Fruit fly (Drosophila melanogaster) whole organism, embryonic: ENCODE data around the gene nst.

Source experiments
- Atf6 ChIP-seq: fragments of 200-800 bp; sonication (Bioruptor generic); IDR thresholded peaks from 2 replicates; pipeline ENCODE4 v1.3.6; 2022; ENCODE audit warnings: missing biosample characterization, missing genetic modification characterization
- CG10147 ChIP-seq: fragments of 200-800 bp; sonication (Bioruptor generic); optimal IDR thresholded peaks from 2 replicates; lab custom pipeline; 2019; ENCODE audit warnings: missing biosample characterization, mild to moderate bottlenecking, missing genetic modification characterization, moderate library complexity
- CG10209 ChIP-seq: fragments of 200-800 bp; sonication (Bioruptor generic); optimal IDR thresholded peaks from 3 replicates; lab custom pipeline; 2017; ENCODE audit warnings: missing biosample characterization, mild to moderate bottlenecking, missing genetic modification characterization, missing genetic modification reagents
- CG10543 ChIP-seq: fragments of 200-800 bp; sonication (Bioruptor generic); optimal IDR thresholded peaks from 3 replicates; lab custom pipeline; 2017; ENCODE audit warnings: missing biosample characterization, mild to moderate bottlenecking, missing genetic modification characterization, moderate library complexity
- CG10654 ChIP-seq: fragments of 200-800 bp; sonication (Bioruptor generic); optimal IDR thresholded peaks from 2 replicates; lab custom pipeline; 2016; ENCODE audit warnings: missing biosample characterization, missing genetic modification characterization
- CG11696 ChIP-seq: fragments of 200-800 bp; sonication (Bioruptor generic); IDR thresholded peaks from 2 replicates; pipeline ENCODE4 v1.3.6; 2022; ENCODE audit warnings: missing biosample characterization, missing genetic modification characterization
- CG15073 ChIP-seq: fragments of 200-800 bp; sonication (Bioruptor generic); optimal IDR thresholded peaks from 2 replicates; lab custom pipeline; 2016; ENCODE audit warnings: missing biosample characterization, missing genetic modification characterization
- CG1529 ChIP-seq: fragments of 200-800 bp; sonication (Bioruptor generic); optimal IDR thresholded peaks from 3 replicates; lab custom pipeline; 2018; ENCODE audit warnings: missing biosample characterization, missing genetic modification characterization
- CG15479 ChIP-seq: fragments of 200-800 bp; sonication (Bioruptor generic); optimal IDR thresholded peaks from 3 replicates; lab custom pipeline; 2019; ENCODE audit warnings: missing biosample characterization, mild to moderate bottlenecking, missing genetic modification characterization, moderate library complexity
- CG18262 ChIP-seq: fragments of 200-800 bp; optimal IDR thresholded peaks from 3 replicates; lab custom pipeline; 2019; ENCODE audit warnings: missing biosample characterization, mild to moderate bottlenecking, missing genetic modification characterization, moderate library complexity
- CG18476 ChIP-seq: fragments of 200-800 bp; sonication (Bioruptor generic); optimal IDR thresholded peaks from 2 replicates; lab custom pipeline; 2016; ENCODE audit warnings: missing biosample characterization, mild to moderate bottlenecking, missing genetic modification characterization
- CG18764 ChIP-seq: fragments of 200-800 bp; sonication (Bioruptor generic); optimal IDR thresholded peaks from 3 replicates; lab custom pipeline; 2016; ENCODE audit warnings: missing biosample characterization, missing genetic modification characterization
- CG2120 ChIP-seq: fragments of 200-800 bp; sonication (Bioruptor generic); optimal IDR thresholded peaks from 3 replicates; lab custom pipeline; 2016; ENCODE audit warnings: missing biosample characterization, missing genetic modification characterization
- CG2678 ChIP-seq: fragments of 200-800 bp; sonication (Bioruptor generic); optimal IDR thresholded peaks from 3 replicates; lab custom pipeline; 2019; ENCODE audit warnings: missing biosample characterization, mild to moderate bottlenecking, missing genetic modification characterization, moderate library complexity
- CG2712 ChIP-seq: fragments of 200-800 bp; optimal IDR thresholded peaks from 3 replicates; lab custom pipeline; 2019; ENCODE audit warnings: missing biosample characterization, mild to moderate bottlenecking, missing genetic modification characterization, moderate library complexity
- CG31388 ChIP-seq: fragments of 200-800 bp; sonication (Bioruptor generic); optimal IDR thresholded peaks from 2 replicates; lab custom pipeline; 2016; ENCODE audit warnings: missing biosample characterization, missing genetic modification characterization
- CG7745 ChIP-seq: fragments of 200-800 bp; sonication (Bioruptor generic); optimal IDR thresholded peaks from 2 replicates; lab custom pipeline; 2018; ENCODE audit warnings: missing biosample characterization, mild to moderate bottlenecking, missing genetic modification characterization, moderate library complexity
- CG8924 ChIP-seq: fragments of 200-800 bp; optimal IDR thresholded peaks from 3 replicates; lab custom pipeline; 2019; ENCODE audit warnings: missing biosample characterization, mild to moderate bottlenecking, missing genetic modification characterization, moderate library complexity
- Dad ChIP-seq: fragments of 200-800 bp; sonication (Bioruptor generic); optimal IDR thresholded peaks from 3 replicates; lab custom pipeline; 2016; ENCODE audit warnings: missing biosample characterization, missing genetic modification characterization
- Drgx ChIP-seq: fragments of 200-800 bp; sonication (Bioruptor generic); IDR thresholded peaks from 2 replicates; pipeline ENCODE4 v1.3.6; 2022; ENCODE audit warnings: missing biosample characterization, missing genetic modification characterization
- HmgZ ChIP-seq: fragments of 200-800 bp; sonication (Bioruptor generic); optimal IDR thresholded peaks from 2 replicates; lab custom pipeline; 2018; ENCODE audit warnings: missing biosample characterization, mild to moderate bottlenecking, missing genetic modification characterization
- Hr51 ChIP-seq, 2 experiments: fragments of 200-800 bp; sonication (Bioruptor generic); optimal IDR thresholded peaks; 2 replicates in 1 of 2; 3 replicates in 1 of 2; lab custom pipeline; 2016 to 2018; ENCODE audit warnings: missing biosample characterization in 2 of 2, missing genetic modification characterization in 2 of 2, mild to moderate bottlenecking in 1 of 2, moderate library complexity in 1 of 2
- Hsf ChIP-seq: fragments of 200-800 bp; sonication (Bioruptor generic); optimal IDR thresholded peaks from 3 replicates; lab custom pipeline; 2016; ENCODE audit warnings: missing biosample characterization, missing genetic modification characterization
- Jarid2 ChIP-seq: fragments of 200-800 bp; sonication (Bioruptor generic); optimal IDR thresholded peaks from 3 replicates; lab custom pipeline; 2017; ENCODE audit warnings: mild to moderate bottlenecking, missing biosample characterization, missing genetic modification reagents, missing genetic modification characterization
- Kr ChIP-seq: fragments of 200-800 bp; sonication (Bioruptor generic); optimal IDR thresholded peaks from 2 replicates; lab custom pipeline; 2017; ENCODE audit warnings: missing biosample characterization, mild to moderate bottlenecking, missing genetic modification characterization
- NK7.1 ChIP-seq: fragments of 200-800 bp; sonication (Bioruptor generic); optimal IDR thresholded peaks from 3 replicates; lab custom pipeline; 2016; ENCODE audit warnings: missing biosample characterization, missing genetic modification characterization
- Oli ChIP-seq: fragments of 200-800 bp; sonication (Bioruptor generic); optimal IDR thresholded peaks from 2 replicates; lab custom pipeline; 2018; ENCODE audit warnings: missing biosample characterization, mild to moderate bottlenecking, missing genetic modification characterization, moderate library complexity
- Optix ChIP-seq: fragments of 200-800 bp; sonication (Bioruptor generic); IDR thresholded peaks from 3 replicates; pipeline ENCODE4 v1.3.6; 2022; ENCODE audit warnings: missing biosample characterization, missing genetic modification characterization
- PHDP ChIP-seq: fragments of 200-800 bp; sonication (Bioruptor generic); optimal IDR thresholded peaks from 3 replicates; lab custom pipeline; 2018; ENCODE audit warnings: missing biosample characterization, mild to moderate bottlenecking, missing genetic modification characterization, moderate library complexity
- Rfx ChIP-seq: fragments of 200-800 bp; sonication (Bioruptor generic); IDR thresholded peaks from 2 replicates; pipeline ENCODE4 v1.3.6; 2022; ENCODE audit warnings: missing biosample characterization, missing genetic modification characterization
- Sox100B ChIP-seq: fragments of 200-800 bp; sonication (Bioruptor generic); optimal IDR thresholded peaks from 3 replicates; lab custom pipeline; 2018; ENCODE audit warnings: missing biosample characterization, mild to moderate bottlenecking, missing genetic modification characterization
- Sry-β ChIP-seq: fragments of 200-800 bp; sonication (Bioruptor generic); optimal IDR thresholded peaks from 2 replicates; lab custom pipeline; 2018; ENCODE audit warnings: missing biosample characterization, mild to moderate bottlenecking, missing genetic modification characterization, moderate library complexity
- Ssrp ChIP-seq: fragments of 200-800 bp; sonication (Bioruptor generic); optimal IDR thresholded peaks from 2 replicates; lab custom pipeline; 2018; ENCODE audit warnings: missing biosample characterization, mild to moderate bottlenecking, missing genetic modification characterization, moderate library complexity
- Stat92E ChIP-seq, 3 experiments: fragments of >200 bp in 2 of 3; fragments of 200-800 bp in 1 of 3; sonication (Bioruptor generic) in 1 of 3; optimal IDR thresholded peaks; 2 replicates each; lab custom pipeline; 2017 to 2019; ENCODE audit warnings: missing biosample characterization in 3 of 3, missing genetic modification characterization in 3 of 3, mild to moderate bottlenecking in 1 of 3, moderate library complexity in 1 of 3
- Xrp1 ChIP-seq: fragments of 200-800 bp; sonication (Bioruptor generic); IDR thresholded peaks from 2 replicates; pipeline ENCODE4 v1.3.6; 2022; ENCODE audit warnings: missing biosample characterization, missing genetic modification characterization
- az2 ChIP-seq: fragments of 200-800 bp; sonication (Bioruptor generic); optimal IDR thresholded peaks from 3 replicates; lab custom pipeline; 2016; ENCODE audit warnings: missing biosample characterization, missing genetic modification characterization
- cg ChIP-seq: fragments of 200-800 bp; sonication (Bioruptor generic); optimal IDR thresholded peaks from 3 replicates; lab custom pipeline; 2019; ENCODE audit warnings: missing biosample characterization, mild to moderate bottlenecking, missing genetic modification characterization, moderate library complexity
- croc ChIP-seq: fragments of 200-800 bp; sonication (Bioruptor generic); conservative IDR thresholded peaks from 3 replicates; pipeline ENCODE4 v1.3.6; 2022; ENCODE audit warnings: missing biosample characterization, missing genetic modification characterization
- en ChIP-seq: fragments of 200-800 bp; sonication (Bioruptor generic); optimal IDR thresholded peaks from 2 replicates; lab custom pipeline; 2016; ENCODE audit warnings: missing biosample characterization, missing genetic modification characterization
- ftz-f1 ChIP-seq: fragments of 200-800 bp; sonication (Bioruptor generic); optimal IDR thresholded peaks from 2 replicates; lab custom pipeline; 2016; ENCODE audit warnings: missing biosample characterization, missing genetic modification characterization
- gcm2 ChIP-seq: fragments of 200-800 bp; sonication (Bioruptor generic); optimal IDR thresholded peaks from 2 replicates; lab custom pipeline; 2016; ENCODE audit warnings: missing biosample characterization, missing genetic modification characterization
- lbe ChIP-seq: fragments of 200-800 bp; sonication (Bioruptor generic); optimal IDR thresholded peaks from 2 replicates; lab custom pipeline; 2016; ENCODE audit warnings: missing biosample characterization, mild to moderate bottlenecking, missing genetic modification characterization
- nerfin-1 ChIP-seq: fragments of 200-800 bp; sonication (Bioruptor generic); optimal IDR thresholded peaks from 3 replicates; lab custom pipeline; 2019; ENCODE audit warnings: missing biosample characterization, mild to moderate bottlenecking, missing genetic modification characterization, moderate library complexity
- nmo ChIP-seq: fragments of 200-800 bp; sonication (Bioruptor generic); optimal IDR thresholded peaks from 2 replicates; lab custom pipeline; 2018; ENCODE audit warnings: missing biosample characterization, mild to moderate bottlenecking, missing genetic modification characterization, moderate library complexity
- prd ChIP-seq, 3 experiments: fragments of >200 bp in 2 of 3; fragments of 200-800 bp in 1 of 3; sonication (Bioruptor generic) in 1 of 3; optimal IDR thresholded peaks in 2 of 3; IDR thresholded peaks in 1 of 3; 2 replicates in 2 of 3; 3 replicates in 1 of 3; pipeline versions ENCODE4 v1.3.6 to Lab custom; 2017 to 2022; ENCODE audit warnings: missing biosample characterization in 1 of 3, missing genetic modification characterization in 1 of 3
- scrt ChIP-seq: fragments of 200-800 bp; sonication (Bioruptor generic); optimal IDR thresholded peaks from 2 replicates; lab custom pipeline; 2018; ENCODE audit warnings: missing biosample characterization, mild to moderate bottlenecking, missing genetic modification characterization, moderate library complexity
- slou ChIP-seq: fragments of 200-800 bp; sonication (Bioruptor generic); optimal IDR thresholded peaks from 3 replicates; lab custom pipeline; 2016; ENCODE audit warnings: missing biosample characterization, missing genetic modification characterization
- sna ChIP-seq: fragments of 200-800 bp; sonication (Bioruptor generic); IDR thresholded peaks from 2 replicates; pipeline ENCODE4 v1.3.6; 2022; ENCODE audit warnings: missing biosample characterization, missing genetic modification characterization; ENCODE audit not compliant: partially characterized antibody
- tup ChIP-seq: fragments of 200-800 bp; sonication (Bioruptor generic); optimal IDR thresholded peaks from 2 replicates; lab custom pipeline; 2016; ENCODE audit warnings: missing biosample characterization, mild to moderate bottlenecking, missing genetic modification characterization, moderate library complexity

The nst gene

DNA sequence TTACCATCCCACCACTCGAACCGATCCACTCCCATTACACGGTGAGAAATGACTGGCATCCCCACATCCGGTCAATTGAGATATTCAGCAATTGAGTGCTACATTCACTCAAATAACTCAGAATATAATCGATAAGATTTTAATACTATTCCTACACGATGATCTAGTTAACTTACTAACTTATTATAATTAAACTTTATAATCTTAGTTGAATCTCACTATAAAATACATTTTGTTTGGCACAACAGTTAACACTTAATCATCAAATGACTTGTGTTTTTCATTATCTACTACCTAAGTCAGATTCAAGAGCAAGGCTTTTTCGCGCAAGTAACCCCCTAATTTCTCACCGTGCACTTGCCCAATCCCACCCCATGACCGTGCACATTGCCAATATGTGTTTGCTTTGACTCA lies 34.7 kb downstream of the nst start:
- TF ChIP-seq Oli (tag; lab: Kevin White, UChicago) (peak; percentile 43), sna (no peak), az2 (GFP tag; lab: Kevin White, UChicago) (peak; percentile 35), CG15073 (GFP tag; lab: Kevin White, UChicago) (no peak), nmo (GFP tag; lab: Kevin White, UChicago) (peak; percentile 53), CG18764 (GFP tag; lab: Kevin White, UChicago) (no peak), gcm2 (GFP tag; lab: Kevin White, UChicago) (no peak), Jarid2 (GFP tag; lab: Kevin White, UChicago) (no peak), HmgZ (tag; lab: Kevin White, UChicago) (peak; percentile 29), nerfin-1 (tag; lab: Kevin White, UChicago) (peak; percentile 35), CG10147 (GFP tag; lab: Kevin White, UChicago) (peak; percentile 13), slou (no peak), Dad (GFP tag; lab: Kevin White, UChicago) (no peak), CG18476 (GFP tag; lab: Kevin White, UChicago) (peak; percentile 20), Optix (no peak), prd (optimal IDR thresholded peaks at IDR 0.05; lab: Kevin White, UChicago) (no peak), prd (GFP tag; IDR thresholded peaks at IDR 0.05; lab: Robert Waterston, UW) (peak; percentile 37; the same call in 1 of the 3 replicates), CG2678 (tag; lab: Kevin White, UChicago) (peak; percentile 72), Stat92E (GFP tag; optimal IDR thresholded peaks at IDR 0.05; lab: Kevin White, UChicago) (no peak), Atf6 (no peak; the same call in 1 of the 2 replicates), Sry-β (GFP tag; lab: Kevin White, UChicago) (no peak), Drgx (GFP tag; lab: Robert Waterston, UW) (peak; percentile 59), en (GFP tag; lab: Kevin White, UChicago) (no peak), Sox100B (GFP tag; lab: Kevin White, UChicago) (peak; percentile 51), PHDP (tag; lab: Kevin White, UChicago) (peak; percentile 46), ftz-f1 (no peak), CG10654 (GFP tag; lab: Kevin White, UChicago) (peak; percentile 35), lbe (GFP tag; lab: Kevin White, UChicago) (peak; percentile 71), cg (GFP tag; lab: Kevin White, UChicago) (no peak), CG10543 (peak; percentile 7), Xrp1 (0 out of 2 replicates have a peak, but pooled peaks have one; percentile 26), CG18262 (peak; percentile 68), Ssrp (tag; lab: Kevin White, UChicago) (peak; percentile 35), Hsf (peak; percentile 33), CG2712 (tag; lab: Kevin White, UChicago) (peak; percentile 59), croc (no peak), CG31388 (GFP tag; lab: Kevin White, UChicago) (no peak), Kr (no peak), CG8924 (tag; lab: Kevin White, UChicago) (peak; percentile 36), CG15479 (no peak), tup (GFP tag; lab: Kevin White, UChicago) (no peak), scrt (GFP tag; lab: Kevin White, UChicago) (no peak), CG2120 (GFP tag; lab: Kevin White, UChicago) (peak; percentile 32), CG1529 (GFP tag; lab: Kevin White, UChicago) (peak; percentile 24), Rfx (GFP tag; lab: Robert Waterston, UW) (0 out of 2 replicates have a peak, but pooled peaks have one; percentile 19), CG7745 (tag; lab: Kevin White, UChicago) (no peak), CG11696 (no peak), CG10209 (GFP tag; lab: Kevin White, UChicago) (peak; percentile 35), NK7.1 (no peak), Hr51 (GFP tag; optimal IDR thresholded peaks at IDR 0.05; lab: Kevin White, UChicago) (peak in 1 of 2 experiments; percentile 58)
